Worm (Caenorhabditis elegans) whole organism, L1 larva: ENCODE results near the gene C25H3.15.
A peak's percentile ranks its signal among the peaks of the same experiment; 100 is the strongest.

ENCODE experiments used
- C16A3.4 ChIP-seq: fragments of 150-350 bp; optimal IDR thresholded peaks from 2 replicates; lab custom pipeline; 2014; ENCODE audit warnings: missing biosample characterization, missing genetic modification characterization
- Y116A8C.19 ChIP-seq: sonication (generic microtip); optimal IDR thresholded peaks from 2 replicates; lab custom pipeline; 2016; ENCODE audit warnings: missing compliant biosample characterization, missing genetic modification characterization, borderline replicate concordance
- aha-1 ChIP-seq: fragments of 150-350 bp; optimal IDR thresholded peaks from 2 replicates; lab custom pipeline; 2014; ENCODE audit warnings: missing biosample characterization, missing genetic modification characterization
- alr-1 ChIP-seq: fragments of 200-800 bp; sonication (Bioruptor generic); optimal IDR thresholded peaks from 2 replicates; lab custom pipeline; 2018; ENCODE audit warnings: borderline replicate concordance, mild to moderate bottlenecking, missing genetic modification characterization, missing compliant biosample characterization
- ama-1 ChIP-seq: fragments of 150-350 bp; optimal IDR thresholded peaks from 2 replicates; lab custom pipeline; 2014
- ceh-82 ChIP-seq, 3 experiments: fragments of 150-350 bp in 1 of 3; sonication (generic microtip) in 2 of 3; optimal IDR thresholded peaks; 2 replicates each; lab custom pipeline; 2014 to 2017; ENCODE audit warnings: missing biosample characterization in 3 of 3, missing genetic modification characterization in 3 of 3
- ces-1 ChIP-seq: fragments of 150-350 bp; optimal IDR thresholded peaks from 2 replicates; lab custom pipeline; 2014; ENCODE audit warnings: missing biosample characterization, missing genetic modification reagents, missing genetic modification characterization
- dpl-1 ChIP-seq, 3 experiments: fragments of 150-350 bp in 2 of 3; sonication (generic microtip) in 1 of 3; optimal IDR thresholded peaks; 2 replicates each; lab custom pipeline; 2014 to 2017; ENCODE audit warnings: missing biosample characterization in 3 of 3, missing genetic modification characterization in 3 of 3, missing genetic modification reagents in 3 of 3
- dsc-1 ChIP-seq: sonication (generic microtip); optimal IDR thresholded peaks from 2 replicates; lab custom pipeline; 2016; ENCODE audit warnings: mild to moderate bottlenecking, missing genetic modification characterization, missing compliant biosample characterization
- efl-1 ChIP-seq, 4 experiments: fragments of 150-350 bp; optimal IDR thresholded peaks in 3 of 4; peaks in 1 of 4; 1 replicate in 1 of 4; 2 replicates in 3 of 4; lab custom pipeline; 2014; ENCODE audit warnings: missing biosample characterization in 2 of 4, missing genetic modification characterization in 2 of 4, missing genetic modification reagents in 2 of 4
- efl-3 ChIP-seq: fragments of 200-800 bp; sonication (Bioruptor generic); optimal IDR thresholded peaks from 2 replicates; lab custom pipeline; 2018; ENCODE audit warnings: mild to moderate bottlenecking, missing genetic modification characterization, missing compliant biosample characterization
- egl-27 ChIP-seq, 2 experiments: fragments of 150-350 bp in 1 of 2; sonication (generic microtip); optimal IDR thresholded peaks; 3 replicates each; lab custom pipeline; 2017 to 2018; ENCODE audit warnings: missing biosample characterization in 2 of 2, missing genetic modification characterization in 2 of 2, missing genetic modification reagents in 2 of 2
- elt-2 ChIP-seq: sonication (generic microtip); optimal IDR thresholded peaks from 2 replicates; lab custom pipeline; 2016; ENCODE audit warnings: missing genetic modification characterization, mild to moderate bottlenecking, inconsistent platforms, missing compliant biosample characterization, missing genetic modification reagents
- fkh-4 ChIP-seq: sonication (generic microtip); optimal IDR thresholded peaks from 2 replicates; lab custom pipeline; 2016; ENCODE audit warnings: missing compliant biosample characterization, missing genetic modification characterization, borderline replicate concordance
- hlh-4 ChIP-seq: sonication (generic microtip); optimal IDR thresholded peaks from 2 replicates; lab custom pipeline; 2016; ENCODE audit warnings: mild to moderate bottlenecking, missing genetic modification characterization, missing compliant biosample characterization
- hpl-2 ChIP-seq: fragments of 150-350 bp; optimal IDR thresholded peaks from 2 replicates; lab custom pipeline; 2014; ENCODE audit warnings: missing biosample characterization, missing genetic modification reagents, missing genetic modification characterization
- isw-1 ChIP-seq: fragments of 200-800 bp; sonication (Bioruptor generic); IDR thresholded peaks from 2 replicates; pipeline ENCODE4 v1.3.6; 2022; ENCODE audit warnings: missing genetic modification characterization, missing compliant biosample characterization
- lin-13 ChIP-seq: fragments of 150-350 bp; optimal IDR thresholded peaks from 2 replicates; lab custom pipeline; 2014; ENCODE audit warnings: missing biosample characterization, missing genetic modification reagents, missing genetic modification characterization
- lin-14 ChIP-seq: fragments of 200-800 bp; sonication (Bioruptor generic); optimal IDR thresholded peaks from 2 replicates; lab custom pipeline; 2018; ENCODE audit warnings: mild to moderate bottlenecking, missing genetic modification characterization, moderate library complexity, missing compliant biosample characterization
- lin-15B ChIP-seq: fragments of 150-350 bp; sonication (generic microtip); optimal IDR thresholded peaks from 3 replicates; lab custom pipeline; 2014; ENCODE audit warnings: missing biosample characterization, missing genetic modification characterization
- lin-35 ChIP-seq, 2 experiments: fragments of 150-350 bp; optimal IDR thresholded peaks; 2 replicates each; lab custom pipeline; 2014; ENCODE audit warnings: missing biosample characterization in 2 of 2, missing genetic modification characterization in 2 of 2, missing genetic modification reagents in 2 of 2
- lsy-2 ChIP-seq, 2 experiments: fragments of 150-350 bp; optimal IDR thresholded peaks; 2 replicates each; lab custom pipeline; 2014; ENCODE audit warnings: missing biosample characterization in 2 of 2, missing genetic modification characterization in 2 of 2
- mdl-1 ChIP-seq, 2 experiments: fragments of 150-350 bp; optimal IDR thresholded peaks; 2 replicates each; lab custom pipeline; 2014 to 2017; ENCODE audit warnings: missing biosample characterization in 2 of 2, missing genetic modification characterization in 2 of 2, inconsistent platforms in 1 of 2
- mep-1 ChIP-seq: fragments of 150-350 bp; optimal IDR thresholded peaks from 2 replicates; lab custom pipeline; 2014; ENCODE audit warnings: missing biosample characterization, missing genetic modification characterization
- nhr-12 ChIP-seq: sonication (generic microtip); optimal IDR thresholded peaks from 2 replicates; lab custom pipeline; 2017; ENCODE audit warnings: missing biosample characterization, missing genetic modification characterization
- nhr-20 ChIP-seq: sonication (generic microtip); optimal IDR thresholded peaks from 2 replicates; lab custom pipeline; 2016; ENCODE audit warnings: mild to moderate bottlenecking, missing genetic modification characterization, missing compliant biosample characterization
- nhr-71 ChIP-seq: sonication (generic microtip); optimal IDR thresholded peaks from 2 replicates; lab custom pipeline; 2016; ENCODE audit warnings: mild to moderate bottlenecking, missing genetic modification characterization, moderate library complexity, missing compliant biosample characterization
- nhr-85 ChIP-seq: sonication (generic microtip); peaks from one replicate; lab custom pipeline; 2016; ENCODE audit warnings: missing genetic modification characterization, inconsistent platforms, missing compliant biosample characterization
- nhr-90 ChIP-seq: sonication (generic microtip); optimal IDR thresholded peaks from 2 replicates; lab custom pipeline; 2016; ENCODE audit warnings: mild to moderate bottlenecking, missing genetic modification characterization, missing compliant biosample characterization; ENCODE audit not compliant: poor library complexity
- rnt-1 ChIP-seq: sonication (generic microtip); optimal IDR thresholded peaks from 2 replicates; lab custom pipeline; 2016; ENCODE audit warnings: mild to moderate bottlenecking, missing genetic modification characterization, moderate library complexity, missing compliant biosample characterization
- skn-1 ChIP-seq: fragments of 150-350 bp; optimal IDR thresholded peaks from 2 replicates; lab custom pipeline; 2014; ENCODE audit warnings: missing biosample characterization, missing genetic modification characterization
- snu-23 ChIP-seq: sonication (generic microtip); optimal IDR thresholded peaks from 2 replicates; lab custom pipeline; 2016; ENCODE audit warnings: missing genetic modification characterization, missing compliant biosample characterization
- sox-4 ChIP-seq: sonication (generic microtip); optimal IDR thresholded peaks from 2 replicates; lab custom pipeline; 2016; ENCODE audit warnings: missing genetic modification characterization, missing compliant biosample characterization
- swsn-7 ChIP-seq: sonication (generic microtip); optimal IDR thresholded peaks from 2 replicates; lab custom pipeline; 2016; ENCODE audit warnings: missing genetic modification characterization, missing compliant biosample characterization
- unc-130 ChIP-seq: fragments of 150-350 bp; optimal IDR thresholded peaks from 2 replicates; lab custom pipeline; 2017; ENCODE audit warnings: missing biosample characterization, missing genetic modification characterization, inconsistent platforms
- zag-1 ChIP-seq: fragments of 150-350 bp; optimal IDR thresholded peaks from 2 replicates; lab custom pipeline; 2014; ENCODE audit warnings: missing biosample characterization, missing genetic modification characterization
- zip-4 ChIP-seq: fragments of 200-800 bp; sonication (Bioruptor generic); optimal IDR thresholded peaks from 2 replicates; lab custom pipeline; 2018; ENCODE audit warnings: mild to moderate bottlenecking, missing genetic modification characterization, moderate library complexity, missing compliant biosample characterization
- ztf-11 ChIP-seq, 2 experiments: sonication (generic microtip); optimal IDR thresholded peaks; 2 replicates each; lab custom pipeline; 2016 to 2017; ENCODE audit warnings: missing genetic modification characterization in 2 of 2, missing biosample characterization in 1 of 2, missing compliant biosample characterization in 1 of 2

The C25H3.15 gene

ce11 chrII:5668830-5669229 is 3.7 kb downstream of the C25H3.15 start, which contains the start of gene C25H3.7:
Gene C25H3.7 (minus strand): TSS chrII:5668930.
- no peak for TF ChIP-seq zip-4 (GFP tag; lab: Kevin White, UChicago)
- TF ChIP-seq isw-1 (GFP tag; lab: Robert Waterston, UW) = no peak
- no peak for TF ChIP-seq elt-2 (tag; lab: Kevin White, UChicago)
- TF ChIP-seq skn-1 = no peak
- TF ChIP-seq snu-23 (GFP tag; lab: Kevin White, UChicago) = no peak
- TF ChIP-seq ceh-82 (tag; optimal IDR thresholded peaks at IDR 0.05; lab: Kevin White, UChicago) = no peak
- TF ChIP-seq hlh-4 = no peak
- no peak for TF ChIP-seq efl-1 (optimal IDR thresholded peaks at IDR 0.05; lab: Kevin White, UChicago)
- no peak for TF ChIP-seq efl-1 (GFP tag; optimal IDR thresholded peaks at IDR 0.05 in 1 of 2; lab: Kevin White, UChicago)
- TF ChIP-seq hpl-2 (GFP tag; lab: Kevin White, UChicago) = no peak
- TF ChIP-seq lin-14 (GFP tag; lab: Kevin White, UChicago) = no peak
- TF ChIP-seq egl-27 (tag; optimal IDR thresholded peaks at IDR 0.05; lab: Kevin White, UChicago) = no peak
- TF ChIP-seq, all 84 proteins: peak for 0

- TF ChIP-seq ztf-11 (tag; optimal IDR thresholded peaks at IDR 0.05; lab: Kevin White, UChicago) = no peak
These were observed 4.5 kb downstream of the C25H3.15 start, which contains the start of gene C25H3.17 for ce11 chrII:5669580-5669979. Gene C25H3.17 (minus strand): TSS chrII:5669680.

DNA sequence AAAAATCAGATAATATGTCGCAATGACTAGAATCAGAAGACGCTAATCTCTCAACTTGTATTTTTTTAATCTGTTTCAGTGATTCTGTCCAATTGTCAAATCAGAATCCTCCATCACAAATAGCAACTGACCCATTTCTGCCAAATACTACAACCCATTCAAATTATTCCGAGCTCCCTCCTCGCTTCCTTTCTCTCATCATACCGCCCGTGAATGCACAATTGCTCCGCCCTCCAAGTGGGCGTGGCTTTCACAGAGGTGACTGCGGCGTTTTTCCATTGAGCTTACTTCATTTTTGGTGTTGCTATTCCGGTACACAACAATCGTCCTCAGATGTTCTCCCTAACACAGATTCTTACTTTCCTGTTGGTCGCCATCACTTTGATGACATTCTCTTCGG is 15.6 kb downstream of the C25H3.15 start, which contains the start of gene flp-27:
flp-27 (plus strand) TSS at position 301 of the 400 bp plus-strand sequence.
- no peak for TF ChIP-seq alr-1 (tag; lab: Kevin White, UChicago)
- no peak for TF ChIP-seq nhr-71 (tag; lab: Kevin White, UChicago)
- TF ChIP-seq elt-2 (tag; lab: Kevin White, UChicago) = no peak
- TF ChIP-seq fkh-4 (tag; lab: Kevin White, UChicago) = no peak
- no peak for TF ChIP-seq zip-4 (GFP tag; lab: Kevin White, UChicago)
- TF ChIP-seq nhr-12 (tag; lab: Kevin White, UChicago) = no peak
- no peak for TF ChIP-seq lin-13
- TF ChIP-seq, all 84 proteins: peak for 0

ce11 chrII:5688959-5689358 is 23.8 kb downstream of the C25H3.15 start, which contains the start of gene C25H3.11:
Gene C25H3.11 (minus strand): TSS chrII:5689040.
- TF ChIP-seq snu-23 (GFP tag; lab: Kevin White, UChicago) (peak; percentile 53), lin-35 (GFP tag; optimal IDR thresholded peaks at IDR 0.05; lab: Kevin White, UChicago) (peak in 1 of 2 experiments; percentile 40), lin-15B (tag; lab: Kevin White, UChicago) (peak; percentile 15), elt-2 (tag; lab: Kevin White, UChicago) (peak; percentile 34), aha-1 (tag; lab: Kevin White, UChicago) (no peak), nhr-71 (tag; lab: Kevin White, UChicago) (peak; percentile 40), efl-1 (optimal IDR thresholded peaks at IDR 0.05; lab: Kevin White, UChicago) (peak in 1 of 2 experiments; percentile 3), efl-1 (GFP tag; optimal IDR thresholded peaks at IDR 0.05 in 1 of 2; lab: Kevin White, UChicago) (peak in 1 of 2 experiments; percentile 4), nhr-90 (tag; lab: Kevin White, UChicago) (peak; percentile 14), C16A3.4 (tag; lab: Kevin White, UChicago) (peak; percentile 24), Y116A8C.19 (tag; lab: Kevin White, UChicago) (no peak), mdl-1 (tag; optimal IDR thresholded peaks at IDR 0.05; lab: Kevin White, UChicago) (peak in 1 of 2 experiments; percentile 32), lsy-2 (tag; optimal IDR thresholded peaks at IDR 0.05; lab: Kevin White, UChicago) (peak; percentile 11 to 14), unc-130 (tag; lab: Kevin White, UChicago) (peak; percentile 6), zag-1 (no peak), rnt-1 (peak; percentile 26), dsc-1 (tag; lab: Kevin White, UChicago) (peak; percentile 9), nhr-20 (tag; lab: Kevin White, UChicago) (peak; percentile 31), swsn-7 (tag; lab: Kevin White, UChicago) (peak; percentile 3), nhr-85 (tag; lab: Kevin White, UChicago) (peak; percentile 70), dpl-1 (GFP tag; optimal IDR thresholded peaks at IDR 0.05; lab: Kevin White, UChicago) (peak in 2 of 3 experiments; percentile 9 to 27), mep-1 (peak; percentile 31), ces-1 (no peak), ama-1 (no peak), sox-4 (no peak), efl-3 (no peak), lin-14 (GFP tag; lab: Kevin White, UChicago) (peak; percentile 56)
